Fruit fly (Drosophila melanogaster) whole organism, embryonic: Measurements from ENCODE around the gene aln.
A peak's percentile ranks its signal among the peaks of the same experiment; 100 is the strongest.

Experiments used
- Awh ChIP-seq: fragments of 200-800 bp; sonication (Bioruptor generic); IDR thresholded peaks from 2 replicates; pipeline ENCODE4, ENCODE4 v1.3.6; 2022; ENCODE audit warnings: missing biosample characterization, missing genetic modification characterization
- C15 ChIP-seq: fragments of 200-800 bp; sonication (Bioruptor generic); IDR thresholded peaks from 3 replicates; pipeline ENCODE4 v1.3.6; 2022; ENCODE audit warnings: missing biosample characterization, missing genetic modification characterization
- CG10147 ChIP-seq: fragments of 200-800 bp; sonication (Bioruptor generic); optimal IDR thresholded peaks from 2 replicates; lab custom pipeline; 2019; ENCODE audit warnings: missing biosample characterization, mild to moderate bottlenecking, missing genetic modification characterization, moderate library complexity
- CG10321 ChIP-seq: fragments of 200-800 bp; sonication (Bioruptor generic); IDR thresholded peaks from 2 replicates; pipeline ENCODE4 v1.3.6; 2022; ENCODE audit warnings: missing biosample characterization, missing genetic modification characterization
- CG11093 ChIP-seq: fragments of 200-800 bp; sonication (Bioruptor generic); IDR thresholded peaks from 3 replicates; pipeline ENCODE4 v1.3.6; 2022; ENCODE audit warnings: missing biosample characterization, missing genetic modification characterization
- CG12104 ChIP-seq: fragments of 200-800 bp; sonication (Bioruptor generic); optimal IDR thresholded peaks from 3 replicates; lab custom pipeline; 2016; ENCODE audit warnings: missing biosample characterization, missing genetic modification characterization
- CG15269 ChIP-seq: fragments of 200-800 bp; sonication (Bioruptor generic); optimal IDR thresholded peaks from 2 replicates; lab custom pipeline; 2018; ENCODE audit warnings: missing biosample characterization, mild to moderate bottlenecking, missing genetic modification characterization, moderate library complexity
- CG17328 ChIP-seq: fragments of 200-800 bp; sonication (Bioruptor generic); IDR thresholded peaks from 2 replicates; pipeline ENCODE4 v1.3.6; 2022; ENCODE audit warnings: missing biosample characterization, missing genetic modification characterization
- CG18619 ChIP-seq: fragments of 200-800 bp; sonication (Bioruptor generic); optimal IDR thresholded peaks from 3 replicates; lab custom pipeline; 2017; ENCODE audit warnings: missing biosample characterization, mild to moderate bottlenecking, missing genetic modification characterization
- CG3065 ChIP-seq: fragments of 200-800 bp; sonication (Bioruptor generic); optimal IDR thresholded peaks from 2 replicates; lab custom pipeline; 2016; ENCODE audit warnings: missing biosample characterization, missing genetic modification characterization
- CG4282 ChIP-seq: fragments of 200-800 bp; sonication (Bioruptor generic); optimal IDR thresholded peaks from 2 replicates; lab custom pipeline; 2016; ENCODE audit warnings: missing biosample characterization, missing genetic modification characterization
- CG43689 ChIP-seq: fragments of 200-800 bp; sonication (Bioruptor generic); IDR thresholded peaks from 2 replicates; pipeline ENCODE4 v1.3.6; 2022; ENCODE audit warnings: missing biosample characterization, missing genetic modification characterization
- CG4404 ChIP-seq: fragments of 200-800 bp; sonication (Bioruptor generic); IDR thresholded peaks from 2 replicates; pipeline ENCODE4 v1.3.6; 2022; ENCODE audit warnings: missing biosample characterization, missing genetic modification characterization
- CG4707 ChIP-seq: fragments of 200-800 bp; sonication (Bioruptor generic); optimal IDR thresholded peaks from 2 replicates; lab custom pipeline; 2018; ENCODE audit warnings: missing biosample characterization, mild to moderate bottlenecking, missing genetic modification characterization, moderate library complexity
- CG4854 ChIP-seq: fragments of 200-800 bp; sonication (Bioruptor generic); optimal IDR thresholded peaks from 2 replicates; lab custom pipeline; 2016; ENCODE audit warnings: missing biosample characterization, missing genetic modification characterization, inconsistent platforms
- CG6175 ChIP-seq: fragments of 200-800 bp; sonication (Bioruptor generic); IDR thresholded peaks from 3 replicates; pipeline ENCODE4 v1.3.6; 2022; ENCODE audit warnings: missing biosample characterization, missing genetic modification characterization
- CG6254 ChIP-seq: fragments of 200-800 bp; sonication (Bioruptor generic); optimal IDR thresholded peaks from 3 replicates; lab custom pipeline; 2017; ENCODE audit warnings: mild to moderate bottlenecking, missing biosample characterization, missing genetic modification reagents, missing genetic modification characterization
- CG7271 ChIP-seq: fragments of 200-800 bp; sonication (Bioruptor generic); optimal IDR thresholded peaks from 2 replicates; lab custom pipeline; 2018; ENCODE audit warnings: missing biosample characterization, mild to moderate bottlenecking, missing genetic modification characterization, moderate library complexity
- CG7556 ChIP-seq: fragments of 200-800 bp; sonication (Bioruptor generic); optimal IDR thresholded peaks from 2 replicates; lab custom pipeline; 2017; ENCODE audit warnings: missing biosample characterization, mild to moderate bottlenecking, missing genetic modification characterization
- Dfd ChIP-seq, 2 experiments: fragments of >200 bp; optimal IDR thresholded peaks; 2 replicates each; lab custom pipeline; 2017; ENCODE audit warnings: missing biosample characterization in 2 of 2, missing genetic modification characterization in 2 of 2
- Dip2 ChIP-seq: fragments of 200-800 bp; sonication (Bioruptor generic); IDR thresholded peaks from 2 replicates; pipeline ENCODE4 v1.3.6; 2022; ENCODE audit warnings: missing biosample characterization, missing genetic modification characterization
- Ets65A ChIP-seq: fragments of 200-800 bp; sonication (Bioruptor generic); peaks from one replicate; lab custom pipeline; 2016; ENCODE audit warnings: missing biosample characterization, missing genetic modification characterization
- Fer3 ChIP-seq: fragments of 200-800 bp; sonication (Bioruptor generic); optimal IDR thresholded peaks from 2 replicates; lab custom pipeline; 2018; ENCODE audit warnings: missing biosample characterization, mild to moderate bottlenecking, missing genetic modification characterization, moderate library complexity
- HLHmδ ChIP-seq: fragments of 200-800 bp; sonication (Bioruptor generic); optimal IDR thresholded peaks from 2 replicates; lab custom pipeline; 2018; ENCODE audit warnings: missing biosample characterization, mild to moderate bottlenecking, missing genetic modification characterization, moderate library complexity
- Hey ChIP-seq: fragments of 200-800 bp; sonication (Bioruptor generic); optimal IDR thresholded peaks from 3 replicates; lab custom pipeline; 2018; ENCODE audit warnings: missing biosample characterization, mild to moderate bottlenecking, missing genetic modification characterization
- Med ChIP-seq: fragments of 200-800 bp; sonication (Bioruptor generic); peaks from one replicate; lab custom pipeline; 2016; ENCODE audit warnings: missing biosample characterization, missing genetic modification characterization, mild to moderate bottlenecking, inconsistent platforms, moderate library complexity
- Oli ChIP-seq: fragments of 200-800 bp; sonication (Bioruptor generic); optimal IDR thresholded peaks from 2 replicates; lab custom pipeline; 2018; ENCODE audit warnings: missing biosample characterization, mild to moderate bottlenecking, missing genetic modification characterization, moderate library complexity
- Pdp1 ChIP-seq, 2 experiments: fragments of 200-800 bp; sonication (Bioruptor generic); optimal IDR thresholded peaks; 3 replicates each; lab custom pipeline; 2016; ENCODE audit warnings: missing biosample characterization in 2 of 2, missing genetic modification characterization in 2 of 2, mild to moderate bottlenecking in 1 of 2, moderate library complexity in 1 of 2
- Rx ChIP-seq: fragments of 200-800 bp; sonication (Bioruptor generic); IDR thresholded peaks from 2 replicates; pipeline ENCODE4 v1.3.6; 2022; ENCODE audit warnings: missing biosample characterization, missing genetic modification characterization
- Taf1 ChIP-seq: fragments of 200-800 bp; sonication (Bioruptor generic); IDR thresholded peaks from 2 replicates; pipeline ENCODE4 v1.3.6; 2022; ENCODE audit warnings: missing biosample characterization, missing genetic modification characterization
- Vsx1 ChIP-seq: fragments of 200-800 bp; sonication (Bioruptor generic); optimal IDR thresholded peaks from 2 replicates; lab custom pipeline; 2017; ENCODE audit warnings: missing biosample characterization, mild to moderate bottlenecking, missing genetic modification characterization, missing genetic modification reagents
- YL-1 ChIP-seq: fragments of 200-800 bp; sonication (Bioruptor generic); optimal IDR thresholded peaks from 3 replicates; lab custom pipeline; 2017; ENCODE audit warnings: missing biosample characterization, mild to moderate bottlenecking, missing genetic modification characterization
- ase ChIP-seq: fragments of 200-800 bp; sonication (Bioruptor generic); IDR thresholded peaks from 3 replicates; pipeline ENCODE4 v1.3.6; 2022; ENCODE audit warnings: missing biosample characterization, missing genetic modification characterization
- bsh ChIP-seq, 2 experiments: fragments of 200-800 bp; sonication (Bioruptor generic); optimal IDR thresholded peaks; 2 replicates each; lab custom pipeline; 2017 to 2018; ENCODE audit warnings: mild to moderate bottlenecking in 2 of 2, missing biosample characterization in 2 of 2, missing genetic modification characterization in 2 of 2, moderate library complexity in 1 of 2
- cas ChIP-seq: fragments of 200-800 bp; sonication (Bioruptor generic); IDR thresholded peaks from 2 replicates; pipeline ENCODE4 v1.3.6; 2022; ENCODE audit warnings: missing biosample characterization, missing genetic modification characterization
- croc ChIP-seq: fragments of 200-800 bp; sonication (Bioruptor generic); conservative IDR thresholded peaks from 3 replicates; pipeline ENCODE4 v1.3.6; 2022; ENCODE audit warnings: missing biosample characterization, missing genetic modification characterization
- da ChIP-seq: fragments of 200-800 bp; sonication (Bioruptor generic); optimal IDR thresholded peaks from 2 replicates; lab custom pipeline; 2016; ENCODE audit warnings: missing biosample characterization, missing genetic modification characterization
- danr ChIP-seq: fragments of 200-800 bp; sonication (Bioruptor generic); IDR thresholded peaks from 2 replicates; pipeline ENCODE4 v1.3.6; 2022; ENCODE audit warnings: missing biosample characterization, missing genetic modification characterization
- ewg ChIP-seq: fragments of 200-800 bp; sonication (Bioruptor generic); optimal IDR thresholded peaks from 3 replicates; lab custom pipeline; 2017; ENCODE audit warnings: mild to moderate bottlenecking, missing biosample characterization, missing genetic modification reagents, missing genetic modification characterization
- fd96Cb ChIP-seq: fragments of 200-800 bp; sonication (Bioruptor generic); optimal IDR thresholded peaks from 2 replicates; lab custom pipeline; 2018; ENCODE audit warnings: missing biosample characterization, mild to moderate bottlenecking, missing genetic modification characterization, moderate library complexity
- gro ChIP-seq: fragments of 200-800 bp; sonication (Bioruptor generic); optimal IDR thresholded peaks from 2 replicates; lab custom pipeline; 2016; ENCODE audit warnings: missing biosample characterization, missing genetic modification characterization
- ham ChIP-seq: fragments of 200-800 bp; sonication (Bioruptor generic); IDR thresholded peaks from 2 replicates; pipeline ENCODE4 v1.3.6; 2022; ENCODE audit warnings: missing biosample characterization, missing genetic modification characterization
- ind ChIP-seq: fragments of 200-800 bp; sonication (Bioruptor generic); optimal IDR thresholded peaks from 3 replicates; lab custom pipeline; 2016; ENCODE audit warnings: missing biosample characterization, missing genetic modification characterization
- knrl ChIP-seq: fragments of 200-800 bp; sonication (Bioruptor generic); IDR thresholded peaks from 3 replicates; pipeline ENCODE4 v1.3.6; 2022; ENCODE audit warnings: missing biosample characterization, missing genetic modification characterization; ENCODE audit not compliant: partially characterized antibody
- nerfin-1 ChIP-seq: fragments of 200-800 bp; sonication (Bioruptor generic); optimal IDR thresholded peaks from 3 replicates; lab custom pipeline; 2019; ENCODE audit warnings: missing biosample characterization, mild to moderate bottlenecking, missing genetic modification characterization, moderate library complexity
- phol ChIP-seq: fragments of 200-800 bp; sonication (Bioruptor generic); optimal IDR thresholded peaks from 3 replicates; lab custom pipeline; 2018; ENCODE audit warnings: missing biosample characterization, mild to moderate bottlenecking, missing genetic modification characterization, moderate library complexity
- run ChIP-seq: fragments of 200-800 bp; sonication (Bioruptor generic); optimal IDR thresholded peaks from 3 replicates; lab custom pipeline; 2018; ENCODE audit warnings: missing biosample characterization, mild to moderate bottlenecking, missing genetic modification characterization
- sima ChIP-seq: fragments of 200-800 bp; sonication (Bioruptor generic); optimal IDR thresholded peaks from 2 replicates; lab custom pipeline; 2016; ENCODE audit warnings: missing biosample characterization, missing genetic modification characterization
- so ChIP-seq: fragments of 200-800 bp; sonication (Bioruptor generic); IDR thresholded peaks from 3 replicates; pipeline ENCODE4 v1.3.6; 2022; ENCODE audit warnings: missing biosample characterization, missing genetic modification characterization
- sug ChIP-seq: fragments of 200-800 bp; optimal IDR thresholded peaks from 2 replicates; lab custom pipeline; 2019; ENCODE audit warnings: missing biosample characterization, mild to moderate bottlenecking, missing genetic modification characterization, moderate library complexity
- tio ChIP-seq: fragments of 200-800 bp; sonication (Bioruptor generic); optimal IDR thresholded peaks from 2 replicates; lab custom pipeline; 2017; ENCODE audit warnings: missing biosample characterization, missing genetic modification characterization, inconsistent platforms
- yki ChIP-seq: fragments of >200 bp; optimal IDR thresholded peaks from 3 replicates; lab custom pipeline; 2018

Gene aln

dm6 chr3L:958605-959004, 35.2 kb upstream of the aln start (continued):
- TF ChIP-seq cas (GFP tag; lab: Robert Waterston, UW) (no peak), knrl (GFP tag; lab: Robert Waterston, UW) (no peak), fd96Cb (tag; lab: Kevin White, UChicago) (no peak), CG6175 (GFP tag; lab: Robert Waterston, UW) (peak; percentile 28; the same call in 1 of the 3 replicates), tio (GFP tag; lab: Kevin White, UChicago) (no peak), Med (no peak), CG7271 (tag; lab: Kevin White, UChicago) (no peak), croc (GFP tag; lab: Robert Waterston, UW) (no peak), ham (GFP tag; lab: Robert Waterston, UW) (no peak), HLHmδ (GFP tag; lab: Kevin White, UChicago) (no peak), danr (GFP tag; lab: Robert Waterston, UW) (no peak), so (GFP tag; lab: Robert Waterston, UW) (no peak), Vsx1 (peak; percentile 65), CG12104 (GFP tag; lab: Kevin White, UChicago) (no peak), CG17328 (GFP tag; lab: Robert Waterston, UW) (0 out of 2 replicates have a peak, but pooled peaks have one; percentile 15), sug (tag; lab: Kevin White, UChicago) (peak; percentile 95), Rx (no peak), nerfin-1 (tag; lab: Kevin White, UChicago) (no peak), gro (GFP tag; lab: Kevin White, UChicago) (peak; percentile 63), CG15269 (tag; lab: Kevin White, UChicago) (no peak), Fer3 (tag; lab: Kevin White, UChicago) (no peak), CG4404 (GFP tag; lab: Robert Waterston, UW) (no peak), sima (GFP tag; lab: Kevin White, UChicago) (no peak), Oli (no peak), run (tag; lab: Kevin White, UChicago) (peak; percentile 64), CG3065 (GFP tag; lab: Kevin White, UChicago) (no peak), CG4707 (GFP tag; lab: Kevin White, UChicago) (no peak), Taf1 (GFP tag; lab: Robert Waterston, UW) (no peak), Hey (peak; percentile 69), phol (no peak), YL-1 (no peak), Pdp1 (GFP tag; optimal IDR thresholded peaks at IDR 0.05; lab: Kevin White, UChicago) (peak in 1 of 2 experiments; percentile 25), CG43689 (GFP tag; lab: Robert Waterston, UW) (no peak), ewg (GFP tag; lab: Kevin White, UChicago) (no peak), CG7556 (GFP tag; lab: Kevin White, UChicago) (no peak), Dip2 (GFP tag; lab: Robert Waterston, UW) (no peak), C15 (GFP tag; lab: Robert Waterston, UW) (no peak), CG11093 (GFP tag; lab: Robert Waterston, UW) (no peak), ind (GFP tag; lab: Kevin White, UChicago) (no peak)

DNA sequence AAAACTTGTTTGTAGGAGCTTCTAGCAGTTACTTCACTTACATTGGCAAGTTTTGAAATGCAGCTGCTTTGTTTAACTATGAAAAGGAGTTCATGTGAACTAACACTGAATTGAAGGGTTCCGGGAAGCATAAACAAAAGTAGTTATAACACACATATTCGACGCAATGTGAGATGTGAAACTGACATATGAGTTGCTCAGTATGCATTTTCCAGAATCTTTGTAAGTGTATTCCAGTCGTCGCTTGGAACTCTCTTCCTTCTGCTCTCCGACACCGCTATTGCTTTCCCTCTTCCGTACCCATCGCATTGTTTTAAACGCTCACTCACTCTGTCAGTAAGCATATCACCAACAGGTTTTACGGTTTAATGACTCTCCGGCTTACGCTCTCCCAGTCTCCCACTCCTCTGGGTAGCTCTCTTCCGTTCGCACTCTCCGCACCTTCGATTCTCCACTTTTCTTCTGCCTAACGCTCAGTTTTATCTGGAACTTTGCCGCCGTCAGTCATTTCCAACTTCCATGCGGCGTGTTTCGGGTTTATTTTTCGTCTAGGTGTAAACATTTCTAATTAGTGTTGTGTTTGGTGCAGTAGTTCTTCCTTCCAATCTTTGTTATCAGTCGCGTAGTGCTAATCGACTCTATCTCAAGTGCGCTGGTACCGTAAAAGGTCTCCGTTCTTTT, 34.5 kb upstream of the aln start:
- TF ChIP-seq Ets65A (GFP tag; lab: Kevin White, UChicago) = peak; percentile 61
- TF ChIP-seq yki (lab: Kevin White, UChicago) = peak; percentile 31
- no peak for TF ChIP-seq CG4282
- TF ChIP-seq da (GFP tag; lab: Kevin White, UChicago) = no peak
- peak; percentile 83 for TF ChIP-seq Vsx1
- no peak for TF ChIP-seq Awh (GFP tag; lab: Robert Waterston, UW)
- TF ChIP-seq CG6254 = no peak
- TF ChIP-seq CG4854 = no peak
- no peak for TF ChIP-seq YL-1
- TF ChIP-seq Dfd (GFP tag; optimal IDR thresholded peaks at IDR 0.05; lab: Kevin White, UChicago) = no peak
- TF ChIP-seq CG10147 = no peak
- peak; percentile 5 to 24 for TF ChIP-seq bsh (GFP tag; optimal IDR thresholded peaks at IDR 0.05; lab: Kevin White, UChicago)
- no peak for TF ChIP-seq CG10321 (GFP tag; lab: Robert Waterston, UW)
- TF ChIP-seq CG18619 (GFP tag; lab: Kevin White, UChicago) = no peak
- no peak for TF ChIP-seq ase (GFP tag; lab: Robert Waterston, UW)
